Worm (Caenorhabditis elegans): ENCODE results near the gene hlb-1.

Gene hlb-1

DNA sequence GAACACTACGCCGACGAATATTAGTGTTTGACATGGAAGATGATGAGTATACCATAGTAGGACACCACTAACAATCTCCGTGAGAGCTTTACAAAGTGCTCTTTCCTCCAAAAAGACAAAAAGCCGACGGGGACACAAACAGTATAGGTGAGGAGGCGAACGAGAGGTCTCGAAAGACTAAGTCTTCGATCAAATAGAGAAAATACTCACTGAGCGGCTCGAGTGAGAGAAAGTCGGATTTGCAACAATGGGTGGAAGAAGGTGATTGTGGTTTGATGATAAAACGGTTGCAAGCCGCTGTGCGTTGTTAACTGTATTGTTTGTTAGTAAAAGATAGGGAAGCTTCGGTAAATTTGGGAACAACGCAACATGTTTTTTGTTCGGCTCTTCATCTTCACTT, at the start of gene hlb-1:
Gene hlb-1, minus strand, starts transcription at position 101 of the 400 bp plus-strand sequence.
- no peak for TF ChIP-seq hmg-4 (GFP tag; optimal IDR thresholded peaks at IDR 0.05)
- no peak for TF ChIP-seq ets-7 (tag; optimal IDR thresholded peaks at IDR 0.05)
- TF ChIP-seq scrt-1 (GFP tag; IDR thresholded peaks at IDR 0.05): no peak
- TF ChIP-seq aly-1 (tag; optimal IDR thresholded peaks at IDR 0.05): no peak
- no peak for TF ChIP-seq tbx-11 (GFP tag; IDR thresholded peaks at IDR 0.05)
- TF ChIP-seq sea-1 (GFP tag; conservative IDR thresholded peaks at IDR 0.05): no peak
- no peak for TF ChIP-seq pes-1 (GFP tag; IDR thresholded peaks at IDR 0.05)
- TF ChIP-seq F13C5.2 (tag; optimal IDR thresholded peaks at IDR 0.05): no peak
- TF ChIP-seq tbx-37 (GFP tag; conservative IDR thresholded peaks at IDR 0.05): no peak
- TF ChIP-seq hnd-1 (tag; optimal IDR thresholded peaks at IDR 0.05): no peak
- TF ChIP-seq flt-1 (GFP tag; IDR thresholded peaks at IDR 0.05): no peak
- no peak for TF ChIP-seq ama-1 (optimal IDR thresholded peaks at IDR 0.05)

DNA sequence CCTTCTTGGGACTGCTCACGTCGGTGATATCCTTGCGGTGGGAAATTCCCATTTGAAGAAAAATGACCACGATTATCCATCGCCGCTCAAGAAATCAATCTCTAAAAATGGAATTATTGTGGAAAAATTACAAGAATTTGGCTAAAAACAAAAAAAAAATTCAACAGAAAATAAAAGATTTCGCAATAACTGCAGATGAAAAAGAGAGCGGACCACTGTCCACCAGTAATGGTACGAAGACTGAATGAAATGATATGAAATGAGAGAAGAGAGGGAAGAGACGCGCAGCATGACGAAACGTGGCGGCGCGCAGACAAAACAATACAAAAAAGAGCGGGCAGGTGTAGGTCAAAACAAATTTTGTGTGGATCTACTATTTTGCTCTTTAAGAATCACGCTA, 47.0 kb upstream of the hlb-1 start, which contains the start of gene meg-1:
Gene meg-1, minus strand, starts transcription at position 101 of the 400 bp plus-strand sequence.
- TF ChIP-seq B0310.2 (tag; optimal IDR thresholded peaks at IDR 0.05) (no peak), tbx-37 (GFP tag; conservative IDR thresholded peaks at IDR 0.05) (no peak), tra-4 (tag; optimal IDR thresholded peaks at IDR 0.05) (no peak), ceh-13 (GFP tag; optimal IDR thresholded peaks at IDR 0.05) (no peak), ets-7 (tag; optimal IDR thresholded peaks at IDR 0.05) (no peak), tbx-11 (GFP tag; IDR thresholded peaks at IDR 0.05) (no peak), flt-1 (GFP tag; IDR thresholded peaks at IDR 0.05) (no peak), sea-1 (GFP tag; conservative IDR thresholded peaks at IDR 0.05) (no peak), aly-1 (tag; optimal IDR thresholded peaks at IDR 0.05) (no peak), ama-1 (optimal IDR thresholded peaks at IDR 0.05) (no peak), hmbx-1 (tag; optimal IDR thresholded peaks at IDR 0.05) (no peak), ceh-36 (tag; optimal IDR thresholded peaks at IDR 0.05) (no peak), hnd-1 (tag; optimal IDR thresholded peaks at IDR 0.05) (no peak), pes-1 (GFP tag; IDR thresholded peaks at IDR 0.05) (no peak), F13C5.2 (tag; optimal IDR thresholded peaks at IDR 0.05) (no peak)

DNA sequence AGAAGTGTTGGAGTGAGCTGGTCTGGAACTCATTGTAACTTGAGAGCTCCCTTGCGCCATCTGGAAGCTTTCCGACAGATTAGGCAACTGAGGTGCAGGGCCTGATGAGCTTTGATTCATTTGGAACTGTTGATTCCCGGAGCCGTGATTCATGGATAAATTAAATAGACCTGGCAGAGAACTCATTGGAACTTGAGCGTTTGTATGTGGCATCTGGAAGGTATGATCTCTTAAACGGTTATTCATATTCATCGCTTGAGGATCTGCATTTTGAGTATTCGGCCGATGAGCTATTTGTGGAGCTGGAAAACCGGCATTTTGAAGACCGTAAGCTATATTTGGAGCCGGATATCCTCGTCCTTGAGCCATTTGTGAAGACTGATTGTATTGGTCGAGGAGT, 46.0 kb upstream of the hlb-1 start:
- TF ChIP-seq ets-7 (tag; optimal IDR thresholded peaks at IDR 0.05): no peak
- TF ChIP-seq flt-1 (GFP tag; IDR thresholded peaks at IDR 0.05): no peak
- no peak for TF ChIP-seq aly-1 (tag; optimal IDR thresholded peaks at IDR 0.05)
- no peak for TF ChIP-seq B0310.2 (tag; optimal IDR thresholded peaks at IDR 0.05)
- TF ChIP-seq F13C5.2 (tag; optimal IDR thresholded peaks at IDR 0.05): no peak
- TF ChIP-seq scrt-1 (GFP tag; IDR thresholded peaks at IDR 0.05): no peak

DNA sequence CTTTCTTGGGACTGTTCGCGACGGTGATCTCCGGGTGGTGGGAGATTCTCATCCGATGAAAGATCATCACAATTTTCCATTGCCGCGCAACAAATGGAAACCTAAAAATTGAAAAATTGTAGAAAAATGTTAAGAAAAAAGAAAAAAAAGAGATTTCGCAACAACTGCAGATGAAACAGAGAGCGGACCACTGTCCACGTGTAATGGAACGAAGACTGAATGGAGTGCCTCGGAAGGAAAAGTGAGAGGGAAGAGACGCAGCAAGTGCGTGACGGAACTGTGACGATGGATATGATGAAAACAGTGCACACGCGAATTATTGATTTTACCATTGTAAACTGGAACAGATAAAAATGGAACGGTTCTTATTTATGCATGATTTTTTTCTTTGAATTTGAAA, 43.5 kb upstream of the hlb-1 start, which contains the start of gene meg-2:
Gene meg-2, minus strand, starts transcription at position 101 of the 400 bp plus-strand sequence.
- TF ChIP-seq ceh-36 (tag; optimal IDR thresholded peaks at IDR 0.05) (no peak), hmbx-1 (tag; optimal IDR thresholded peaks at IDR 0.05) (no peak), F13C5.2 (tag; optimal IDR thresholded peaks at IDR 0.05) (no peak), aly-1 (tag; optimal IDR thresholded peaks at IDR 0.05) (no peak), ama-1 (optimal IDR thresholded peaks at IDR 0.05) (no peak), tbx-37 (GFP tag; conservative IDR thresholded peaks at IDR 0.05) (no peak), scrt-1 (GFP tag; IDR thresholded peaks at IDR 0.05) (no peak), ets-7 (tag; optimal IDR thresholded peaks at IDR 0.05) (no peak), ceh-13 (GFP tag; optimal IDR thresholded peaks at IDR 0.05) (no peak), tra-4 (tag; optimal IDR thresholded peaks at IDR 0.05) (no peak)

DNA sequence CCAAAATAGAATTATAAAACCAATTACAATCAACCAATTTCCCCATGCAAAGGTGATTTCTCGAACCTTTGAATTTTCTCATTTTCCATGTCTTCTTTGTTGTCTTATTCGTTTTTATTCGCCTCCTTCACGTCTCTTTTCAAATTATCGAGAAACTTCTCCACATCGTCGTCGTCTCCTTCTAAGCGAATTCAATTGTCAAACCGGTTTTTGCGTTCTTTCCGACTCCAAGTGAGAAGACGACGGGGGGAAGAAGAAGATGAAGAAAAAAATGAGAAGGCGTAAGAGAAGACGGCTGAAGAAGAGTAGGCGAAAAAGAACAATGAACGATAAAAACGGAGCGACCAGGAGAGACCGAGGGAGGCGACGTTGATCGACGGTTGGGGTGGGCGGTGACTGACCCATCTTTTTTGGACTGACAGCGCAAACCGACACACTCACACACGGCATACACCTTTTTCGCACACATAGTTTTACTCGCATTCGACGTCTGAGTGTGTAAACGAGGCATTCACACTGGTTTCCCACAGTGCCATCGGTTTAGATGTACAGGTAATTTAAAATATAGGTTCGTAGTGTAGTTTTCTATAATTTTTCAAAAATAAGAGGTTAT, 37.9 kb upstream of the hlb-1 start:
- TF ChIP-seq hmg-4 (GFP tag; optimal IDR thresholded peaks at IDR 0.05) (peak; percentile 22), ceh-36 (tag; optimal IDR thresholded peaks at IDR 0.05) (no peak), hnd-1 (tag; optimal IDR thresholded peaks at IDR 0.05) (no peak), tra-4 (tag; optimal IDR thresholded peaks at IDR 0.05) (no peak)

DNA sequence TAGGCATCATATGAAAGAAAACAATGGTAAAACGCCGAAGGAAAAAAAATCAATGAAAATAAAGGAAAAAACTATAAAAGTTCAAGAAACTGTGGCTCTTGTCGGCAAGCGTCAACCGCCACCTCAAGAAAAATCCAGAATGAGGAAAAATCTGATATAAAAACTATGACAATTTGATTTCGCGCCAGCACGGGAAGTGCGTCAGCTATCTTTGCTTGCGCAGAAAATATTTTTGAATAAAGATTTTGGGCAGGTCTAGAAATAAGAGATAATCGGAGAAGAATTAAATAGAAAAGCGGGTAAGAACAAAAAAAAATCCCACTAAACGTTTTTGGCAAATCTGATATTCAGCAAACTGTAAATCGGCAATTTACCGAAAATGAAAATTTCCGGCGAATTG, 35.6 kb upstream of the hlb-1 start:
- TF ChIP-seq B0310.2 (tag; optimal IDR thresholded peaks at IDR 0.05) (no peak), ama-1 (optimal IDR thresholded peaks at IDR 0.05) (no peak), hmg-4 (GFP tag; optimal IDR thresholded peaks at IDR 0.05) (no peak), hmbx-1 (tag; optimal IDR thresholded peaks at IDR 0.05) (no peak), tra-4 (tag; optimal IDR thresholded peaks at IDR 0.05) (no peak), aly-1 (tag; optimal IDR thresholded peaks at IDR 0.05) (no peak), sea-1 (GFP tag; conservative IDR thresholded peaks at IDR 0.05) (no peak), pes-1 (GFP tag; IDR thresholded peaks at IDR 0.05) (no peak), F13C5.2 (tag; optimal IDR thresholded peaks at IDR 0.05) (no peak), scrt-1 (GFP tag; IDR thresholded peaks at IDR 0.05) (no peak), hnd-1 (tag; optimal IDR thresholded peaks at IDR 0.05) (no peak), tbx-11 (GFP tag; IDR thresholded peaks at IDR 0.05) (no peak), ceh-13 (GFP tag; optimal IDR thresholded peaks at IDR 0.05) (no peak)

DNA sequence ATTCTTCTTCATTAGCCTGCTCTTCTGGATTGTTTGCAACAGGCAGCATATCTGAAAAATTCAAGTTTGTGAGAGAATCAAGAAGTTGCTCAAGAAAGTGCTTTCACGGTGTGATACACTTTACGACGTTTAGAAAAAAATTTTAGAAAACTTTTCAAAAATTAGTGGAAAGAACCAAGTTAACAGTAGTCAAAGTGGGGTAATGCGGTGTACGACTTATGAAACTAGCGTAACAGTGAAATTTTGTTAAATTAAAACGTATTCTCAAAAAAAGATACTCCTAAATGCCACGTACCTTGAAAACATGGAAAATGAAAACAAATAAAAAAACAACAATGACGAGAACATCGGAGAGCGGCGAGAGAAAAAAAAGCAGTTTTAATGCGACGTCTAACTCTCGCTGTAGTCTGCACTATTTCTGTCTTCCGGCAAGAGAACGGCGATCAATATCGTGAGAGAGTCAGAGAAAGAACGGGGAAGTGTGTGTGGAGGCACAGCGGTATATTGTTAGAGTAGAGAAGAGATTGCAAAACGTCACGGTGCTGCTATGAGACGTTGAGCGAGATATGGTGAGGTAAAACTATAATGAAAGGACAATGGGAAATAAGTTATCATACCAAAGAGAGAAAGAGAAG, 34.7 kb upstream of the hlb-1 start, which contains the start of gene ekl-5:
Gene ekl-5, minus strand, starts transcription at position 51 of the 635 bp plus-strand sequence.
- TF ChIP-seq hmg-4 (GFP tag; optimal IDR thresholded peaks at IDR 0.05): peak; percentile 11
- TF ChIP-seq pes-1 (GFP tag; IDR thresholded peaks at IDR 0.05): no peak

DNA sequence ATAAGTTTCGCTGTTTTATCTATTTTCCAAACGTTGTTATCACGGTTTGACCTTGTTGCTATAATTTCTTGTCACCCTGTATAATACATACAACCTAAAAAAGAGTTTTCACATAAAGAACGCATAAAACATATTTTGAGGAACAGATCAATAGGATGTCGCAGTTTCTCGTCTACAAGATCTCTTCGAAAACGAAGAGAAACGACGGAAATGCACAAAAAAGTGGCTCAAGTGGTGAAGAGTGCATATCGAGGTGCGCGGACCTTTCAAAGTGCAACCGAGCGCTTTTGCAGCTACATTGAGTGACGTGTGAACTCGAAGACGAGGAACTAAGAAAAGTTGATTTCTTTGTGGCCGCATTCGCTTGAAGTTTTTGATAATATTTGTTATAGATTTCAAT, 31.8 kb upstream of the hlb-1 start, which contains the start of gene Y26E6A.2:
Gene Y26E6A.2, minus strand, starts transcription at position 101 of the 400 bp plus-strand sequence.
- TF ChIP-seq B0310.2 (tag; optimal IDR thresholded peaks at IDR 0.05): no peak
- no peak for TF ChIP-seq scrt-1 (GFP tag; IDR thresholded peaks at IDR 0.05)
- no peak for TF ChIP-seq ceh-36 (tag; optimal IDR thresholded peaks at IDR 0.05)
- no peak for TF ChIP-seq sea-1 (GFP tag; conservative IDR thresholded peaks at IDR 0.05)
- TF ChIP-seq hnd-1 (tag; optimal IDR thresholded peaks at IDR 0.05): no peak
- no peak for TF ChIP-seq tbx-37 (GFP tag; conservative IDR thresholded peaks at IDR 0.05)

Data from whole organism, early embryonic.